Worm (Caenorhabditis elegans) whole organism, young adult: ENCODE data around the gene C49H3.6.

ENCODE experiments used
- C06A6.2 ChIP-seq: fragments of 200-800 bp; sonication (Bioruptor generic); conservative IDR thresholded peaks from 2 replicates; pipeline ENCODE4 v1.3.6; 2022; ENCODE audit warnings: missing genetic modification characterization, missing compliant biosample characterization
- F22D6.2 ChIP-seq: sonication (generic microtip); optimal IDR thresholded peaks from 2 replicates; lab custom pipeline; 2016; ENCODE audit warnings: mild to moderate bottlenecking, missing genetic modification characterization, missing compliant biosample characterization
- F23B12.7 ChIP-seq: sonication (generic microtip); optimal IDR thresholded peaks from 2 replicates; lab custom pipeline; 2017; ENCODE audit warnings: missing genetic modification characterization, mild to moderate bottlenecking, missing compliant biosample characterization, antibody characterized with exemption, moderate library complexity; ENCODE audit not compliant: insufficient read depth
- F33H1.4 ChIP-seq: fragments of 200-800 bp; sonication (Bioruptor generic); IDR thresholded peaks from 2 replicates; pipeline ENCODE4 v1.3.6; 2022; ENCODE audit warnings: missing genetic modification reagents, missing genetic modification characterization, missing compliant biosample characterization
- F49E8.2 ChIP-seq: sonication (generic microtip); optimal IDR thresholded peaks from 3 replicates; lab custom pipeline; 2017; ENCODE audit warnings: missing genetic modification characterization, mild to moderate bottlenecking, missing compliant biosample characterization, antibody characterized with exemption, moderate library complexity; ENCODE audit not compliant: insufficient read depth
- Y79H2A.3 ChIP-seq: fragments of 200-800 bp; sonication (Bioruptor generic); conservative IDR thresholded peaks from 2 replicates; pipeline ENCODE4 v1.3.6; 2022; ENCODE audit warnings: missing genetic modification reagents, missing genetic modification characterization, missing compliant biosample characterization
- Y95B8A.8 ChIP-seq: fragments of 200-800 bp; sonication (Bioruptor generic); IDR thresholded peaks from 2 replicates; pipeline ENCODE4 v1.3.6; 2022; ENCODE audit warnings: missing genetic modification reagents, missing genetic modification characterization, missing compliant biosample characterization
- ama-1 ChIP-seq, 3 experiments: fragments of 150-350 bp in 1 of 3; sonication (generic microtip) in 2 of 3; optimal IDR thresholded peaks; 2 replicates each; lab custom pipeline; 2014 to 2018; ENCODE audit warnings: missing biosample characterization in 2 of 3, missing genetic modification characterization in 2 of 3, missing genetic modification reagents in 2 of 3
- atf-7 ChIP-seq: sonication (generic microtip); optimal IDR thresholded peaks from 2 replicates; lab custom pipeline; 2017; ENCODE audit warnings: mild to moderate bottlenecking, missing genetic modification characterization, missing compliant biosample characterization
- chd-7 ChIP-seq: sonication (generic microtip); optimal IDR thresholded peaks from 2 replicates; lab custom pipeline; 2016; ENCODE audit warnings: mild to moderate bottlenecking, missing genetic modification characterization, moderate library complexity, missing compliant biosample characterization
- die-1 ChIP-seq: sonication (generic microtip); optimal IDR thresholded peaks from 2 replicates; lab custom pipeline; 2016; ENCODE audit warnings: missing genotype, mild to moderate bottlenecking, missing genetic modification characterization, missing compliant biosample characterization
- egl-44 ChIP-seq: fragments of 200-800 bp; sonication (Bioruptor generic); IDR thresholded peaks from 2 replicates; pipeline ENCODE4 v1.3.6; 2022; ENCODE audit warnings: missing genetic modification reagents, missing genetic modification characterization, missing compliant biosample characterization
- egrh-3 ChIP-seq: fragments of 200-800 bp; sonication (Bioruptor generic); IDR thresholded peaks from 2 replicates; pipeline ENCODE4 v1.3.6; 2022; ENCODE audit warnings: missing genetic modification reagents, missing genetic modification characterization, missing compliant biosample characterization
- ekl-4 ChIP-seq: fragments of 200-800 bp; sonication (Bioruptor generic); IDR thresholded peaks from 2 replicates; pipeline ENCODE4 v1.3.6; 2022; ENCODE audit warnings: missing genetic modification reagents, missing genetic modification characterization, missing compliant biosample characterization
- fkh-3 ChIP-seq: sonication (generic microtip); optimal IDR thresholded peaks from 2 replicates; lab custom pipeline; 2016; ENCODE audit warnings: mild to moderate bottlenecking, missing genetic modification characterization, missing compliant biosample characterization
- hlh-12 ChIP-seq: sonication (generic microtip); optimal IDR thresholded peaks from 2 replicates; lab custom pipeline; 2016; ENCODE audit warnings: missing genetic modification characterization, missing compliant biosample characterization
- let-607 ChIP-seq, 2 experiments: fragments of 200-800 bp in 1 of 2; sonication (Bioruptor generic) in 1 of 2; sonication (generic microtip) in 1 of 2; optimal IDR thresholded peaks; 2 replicates each; lab custom pipeline; 2016 to 2018; ENCODE audit warnings: mild to moderate bottlenecking in 2 of 2, missing compliant biosample characterization in 2 of 2, missing genetic modification characterization in 2 of 2, moderate library complexity in 2 of 2, missing genotype in 1 of 2
- lin-26 ChIP-seq: fragments of 200-800 bp; sonication (Bioruptor generic); IDR thresholded peaks from 2 replicates; pipeline ENCODE4 v1.3.6; 2022; ENCODE audit warnings: missing genetic modification reagents, missing genetic modification characterization, missing compliant biosample characterization
- lsy-27 ChIP-seq: sonication (generic microtip); optimal IDR thresholded peaks from 2 replicates; lab custom pipeline; 2017; ENCODE audit warnings: missing genetic modification characterization, mild to moderate bottlenecking, missing compliant biosample characterization, antibody characterized with exemption, missing genotype, borderline replicate concordance; ENCODE audit not compliant: insufficient read depth
- madf-3 ChIP-seq: fragments of 200-800 bp; sonication (Bioruptor generic); IDR thresholded peaks from 2 replicates; pipeline ENCODE4 v1.3.6; 2022; ENCODE audit warnings: missing genetic modification reagents, missing genetic modification characterization, missing compliant biosample characterization
- madf-8 ChIP-seq: fragments of 200-800 bp; sonication (Bioruptor generic); conservative IDR thresholded peaks from 2 replicates; pipeline ENCODE4 v1.3.6; 2022; ENCODE audit warnings: missing genetic modification reagents, missing genetic modification characterization, missing compliant biosample characterization
- nfyb-1 ChIP-seq: fragments of 200-800 bp; sonication (Bioruptor generic); IDR thresholded peaks from 2 replicates; pipeline ENCODE4 v1.3.6; 2022; ENCODE audit warnings: missing genetic modification reagents, missing genetic modification characterization, missing compliant biosample characterization
- rec-8 ChIP-seq, 2 experiments: sonication (generic microtip); optimal IDR thresholded peaks; 2 replicates each; lab custom pipeline; 2016; ENCODE audit warnings: mild to moderate bottlenecking in 2 of 2, missing genetic modification characterization in 2 of 2, missing genetic modification reagents in 2 of 2, missing genotype in 2 of 2, missing biosample characterization in 1 of 2, missing compliant biosample characterization in 1 of 2, moderate library complexity in 1 of 2
- rpc-1 ChIP-seq, 2 experiments: fragments of 150-350 bp in 1 of 2; sonication (generic microtip) in 1 of 2; optimal IDR thresholded peaks; 2 replicates each; lab custom pipeline; 2014 to 2018; ENCODE audit warnings: missing biosample characterization in 1 of 2, missing genetic modification characterization in 1 of 2, missing genetic modification reagents in 1 of 2, missing genotype in 1 of 2
- snpc-1.1 ChIP-seq: sonication (generic microtip); optimal IDR thresholded peaks from 2 replicates; lab custom pipeline; 2017; ENCODE audit warnings: missing genetic modification characterization, mild to moderate bottlenecking, missing compliant biosample characterization, antibody characterized with exemption, moderate library complexity, missing genotype, missing genetic modification reagents; ENCODE audit not compliant: insufficient read depth
- snpc-1.3 ChIP-seq: sonication (generic microtip); optimal IDR thresholded peaks from 2 replicates; lab custom pipeline; 2017; ENCODE audit warnings: missing genetic modification characterization, mild to moderate bottlenecking, missing compliant biosample characterization, antibody characterized with exemption, moderate library complexity, missing genotype, missing genetic modification reagents; ENCODE audit not compliant: insufficient read depth
- snpc-3.4 ChIP-seq: sonication (generic microtip); optimal IDR thresholded peaks from 2 replicates; lab custom pipeline; 2017; ENCODE audit warnings: missing genetic modification characterization, mild to moderate bottlenecking, missing compliant biosample characterization, antibody characterized with exemption, moderate library complexity, missing genotype, missing genetic modification reagents
- sptf-2 ChIP-seq: fragments of 200-800 bp; sonication (Bioruptor generic); optimal IDR thresholded peaks from 2 replicates; lab custom pipeline; 2018; ENCODE audit warnings: mild to moderate bottlenecking, missing genetic modification characterization, missing compliant biosample characterization
- zfh-2 ChIP-seq: fragments of 200-800 bp; sonication (Bioruptor generic); conservative IDR thresholded peaks from 2 replicates; pipeline ENCODE4 v1.3.6; 2022; ENCODE audit warnings: missing genetic modification reagents, missing genetic modification characterization, missing compliant biosample characterization
- ztf-28 ChIP-seq: fragments of 200-800 bp; sonication (Bioruptor generic); IDR thresholded peaks from 2 replicates; pipeline ENCODE4 v1.3.6; 2022; ENCODE audit warnings: missing genetic modification reagents, missing genetic modification characterization, missing compliant biosample characterization
- ztf-6 ChIP-seq: fragments of 200-800 bp; sonication (Bioruptor generic); IDR thresholded peaks from 2 replicates; pipeline ENCODE4 v1.3.6; 2022; ENCODE audit warnings: missing genetic modification reagents, missing genetic modification characterization, missing compliant biosample characterization

The C49H3.6 gene

DNA sequence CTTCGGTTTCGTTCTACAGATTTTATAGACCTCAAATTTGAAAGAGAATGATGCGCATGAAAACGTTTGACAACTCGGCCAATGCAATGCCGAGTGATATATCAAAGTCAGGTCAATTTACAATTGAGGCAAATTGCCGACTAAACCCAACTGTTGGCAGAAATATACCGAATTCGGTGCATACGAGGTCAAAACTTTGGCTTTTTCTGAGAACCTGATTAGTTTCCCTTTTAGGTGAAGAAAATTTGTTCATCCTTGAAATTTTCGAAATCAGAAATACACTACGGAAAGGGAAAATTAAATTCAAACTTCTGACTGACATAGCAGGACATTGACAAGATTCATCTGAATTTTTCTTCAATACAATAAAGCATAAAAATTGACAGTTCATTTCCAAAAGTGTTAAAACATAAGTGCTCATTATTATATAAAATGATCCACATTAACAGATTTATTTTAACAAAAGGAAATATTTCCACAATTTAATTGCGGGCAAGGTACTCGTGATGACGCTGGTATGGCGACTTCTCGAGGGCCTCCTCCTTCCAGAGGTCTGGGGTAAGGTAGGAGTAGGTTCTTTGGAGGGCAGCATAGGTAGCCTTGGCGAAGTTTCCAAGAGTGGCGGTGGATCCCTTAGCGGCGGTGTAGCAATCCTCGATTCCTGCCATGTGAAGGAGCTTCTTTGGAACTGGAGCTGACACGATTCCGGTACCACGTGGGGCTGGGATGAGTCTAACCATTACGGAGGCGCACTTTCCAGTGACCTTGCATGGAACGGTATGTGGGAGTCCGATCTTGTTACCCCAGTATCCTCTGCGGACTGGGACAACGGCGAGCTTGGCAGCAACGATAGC is 21.7 kb downstream of the C49H3.6 start (continued):
- no peak for TF ChIP-seq die-1 (tag; lab: Kevin White, UChicago)

DNA sequence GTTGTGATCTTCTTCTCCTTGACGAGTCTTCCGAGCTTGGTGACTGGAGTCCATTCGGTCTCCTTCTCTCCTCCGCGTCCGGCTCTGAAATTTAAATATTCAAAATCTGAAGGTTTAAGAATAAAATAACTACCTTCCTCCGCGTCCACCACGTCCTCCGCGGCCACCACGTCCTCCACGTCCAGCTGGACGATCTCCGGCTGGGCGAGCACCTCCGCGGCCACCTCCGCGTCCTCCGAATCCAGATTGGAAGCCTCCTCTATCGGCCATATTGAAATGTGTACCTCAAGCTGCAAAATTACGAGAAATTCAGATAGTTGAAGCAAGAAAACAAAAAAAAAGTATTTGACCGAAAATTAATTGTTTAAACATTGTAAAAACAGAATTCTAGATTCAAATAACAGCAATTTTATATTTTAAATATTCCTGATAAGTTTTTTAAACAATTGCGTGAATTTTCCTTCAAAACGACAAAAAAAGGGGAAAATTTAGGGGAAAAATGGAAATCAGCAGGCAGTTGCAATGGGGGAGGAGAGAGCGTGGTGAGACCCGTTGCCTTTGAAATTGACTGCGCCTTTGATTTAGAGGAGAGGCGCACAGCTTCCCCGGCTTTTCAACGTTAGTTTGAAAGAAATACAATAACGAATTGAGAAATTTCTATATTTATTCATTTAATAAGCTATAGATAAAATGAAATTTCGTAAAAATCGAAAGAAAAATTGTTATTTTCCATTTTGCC is 22.7 kb downstream of the C49H3.6 start, which contains the start of gene rps-2:
Gene rps-2 (minus strand): TSS at position 290 of the 739 bp plus-strand sequence.
- TF ChIP-seq atf-7 (tag; lab: Kevin White, UChicago) (no peak), let-607 (tag; optimal IDR thresholded peaks at IDR 0.05; lab: Kevin White, UChicago) (no peak), lsy-27 (tag; lab: Kevin White, UChicago) (no peak), Y79H2A.3 (GFP tag; lab: Robert Waterston, UW) (no peak), C06A6.2 (GFP tag; lab: Robert Waterston, UW) (no peak), egrh-3 (GFP tag; lab: Robert Waterston, UW) (peak; percentile 81; the same call in 1 of the 2 replicates), hlh-12 (tag; lab: Kevin White, UChicago) (no peak), madf-3 (GFP tag; lab: Robert Waterston, UW) (no peak), snpc-1.3 (tag; lab: Kevin White, UChicago) (peak; percentile 28), snpc-3.4 (tag; lab: Kevin White, UChicago) (peak; percentile 19), F33H1.4 (GFP tag; lab: Robert Waterston, UW) (peak; percentile 75), F49E8.2 (no peak), Y95B8A.8 (GFP tag; lab: Robert Waterston, UW) (no peak), F23B12.7 (tag; lab: Kevin White, UChicago) (peak; percentile 24)

DNA sequence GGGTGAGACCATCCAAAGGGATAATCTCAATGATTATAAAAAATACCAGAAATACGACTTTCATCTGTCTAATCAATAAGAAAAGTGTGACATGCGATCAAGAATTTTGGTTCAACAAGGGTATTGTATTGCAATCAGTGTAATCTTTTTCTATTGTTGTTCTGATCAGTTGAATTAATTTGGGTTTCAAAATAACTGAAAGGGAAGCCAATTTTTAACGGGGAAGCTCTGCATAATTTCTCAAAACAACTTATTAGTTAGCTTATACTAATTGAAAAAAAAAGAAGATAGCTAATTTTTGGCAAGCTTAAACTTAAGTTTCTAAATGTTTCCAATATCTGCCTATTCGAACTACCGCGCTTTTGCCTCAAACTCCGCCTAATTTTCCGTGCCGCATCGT is 23.7 kb downstream of the C49H3.6 start, which contains the start of gene C49H3.12:
Gene C49H3.12 (minus strand): TSS at position 101 of the 400 bp plus-strand sequence.
- TF ChIP-seq madf-3 (GFP tag; lab: Robert Waterston, UW) = no peak
- no peak for TF ChIP-seq ztf-6 (GFP tag; lab: Robert Waterston, UW)
- TF ChIP-seq rpc-1 (optimal IDR thresholded peaks at IDR 0.05; lab: Kevin White, UChicago) = no peak
- TF ChIP-seq rpc-1 (tag; optimal IDR thresholded peaks at IDR 0.05; lab: Kevin White, UChicago) = no peak
- TF ChIP-seq snpc-1.3 (tag; lab: Kevin White, UChicago) = no peak
- TF ChIP-seq rec-8 (tag; optimal IDR thresholded peaks at IDR 0.05; lab: Kevin White, UChicago) = no peak
- no peak for TF ChIP-seq let-607 (tag; optimal IDR thresholded peaks at IDR 0.05; lab: Kevin White, UChicago)
- TF ChIP-seq snpc-1.1 = no peak
- TF ChIP-seq ztf-28 (GFP tag; lab: Robert Waterston, UW) = no peak
- no peak for TF ChIP-seq ama-1 (optimal IDR thresholded peaks at IDR 0.05; lab: Kevin White, UChicago)
- TF ChIP-seq ama-1 (GFP tag; optimal IDR thresholded peaks at IDR 0.05; lab: Kevin White, UChicago) = no peak
- TF ChIP-seq egl-44 (GFP tag; lab: Robert Waterston, UW) = no peak
- no peak for TF ChIP-seq nfyb-1 (GFP tag; lab: Robert Waterston, UW)
- no peak for TF ChIP-seq chd-7 (tag; lab: Kevin White, UChicago)

DNA sequence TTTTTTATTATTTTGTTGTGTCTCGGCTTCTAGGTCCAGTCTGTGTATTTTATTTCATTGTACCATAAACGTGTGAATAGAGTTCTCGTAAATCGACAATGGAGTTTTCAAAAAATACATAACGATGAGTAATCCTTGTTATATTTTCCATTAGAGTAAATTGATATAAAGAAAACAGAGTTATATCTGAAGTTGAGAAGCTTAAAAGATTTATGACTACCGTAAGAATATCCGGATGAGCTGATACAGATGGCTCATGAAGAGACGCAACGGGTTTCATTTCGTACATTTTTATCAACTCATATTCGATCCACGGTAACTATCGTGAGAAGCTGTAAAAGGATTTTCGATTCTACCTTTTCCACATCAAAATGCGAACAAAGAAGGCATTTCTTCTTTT is 24.3 kb downstream of the C49H3.6 start, which contains the start of gene gcy-8:
Gene gcy-8 (plus strand): TSS at position 301 of the 400 bp plus-strand sequence.
- no peak for TF ChIP-seq zfh-2 (GFP tag; lab: Robert Waterston, UW)
- TF ChIP-seq F22D6.2 (tag; lab: Kevin White, UChicago) = no peak
- TF ChIP-seq fkh-3 = no peak
- TF ChIP-seq madf-8 = no peak
- TF ChIP-seq snpc-3.4 (tag; lab: Kevin White, UChicago) = no peak
- TF ChIP-seq sptf-2 (GFP tag; lab: Kevin White, UChicago) = no peak
- no peak for TF ChIP-seq lin-26 (GFP tag; lab: Robert Waterston, UW)
- TF ChIP-seq ekl-4 (GFP tag; lab: Robert Waterston, UW) = no peak
- TF ChIP-seq, all 124 proteins: peak for 0
